Worm (Caenorhabditis elegans): ENCODE results near the gene rexd-1.

The rexd-1 gene

ce11 chrIII:1799407-1799806 lies 34.9 kb upstream of the rexd-1 start:
- TF ChIP-seq ets-5 (GFP tag; IDR thresholded peaks at IDR 0.05) = 0 out of 2 replicates have a peak, but pooled peaks have one; percentile 46
- no peak for TF ChIP-seq hpl-2 (GFP tag; optimal IDR thresholded peaks at IDR 0.05)
- no peak for TF ChIP-seq blmp-1 (tag; optimal IDR thresholded peaks at IDR 0.05)

- no peak for TF ChIP-seq nhr-11 (tag; optimal IDR thresholded peaks at IDR 0.05)
- TF ChIP-seq efl-1 (optimal IDR thresholded peaks at IDR 0.05) = no peak
- TF ChIP-seq efl-1 (GFP tag; optimal IDR thresholded peaks at IDR 0.05 in 1 of 2) = peak in 1 of 2 experiments; percentile 47
- no peak for TF ChIP-seq snu-23 (GFP tag; optimal IDR thresholded peaks at IDR 0.05)
Measured at ce11 chrIII:1803000-1803399, 31.3 kb upstream of the rexd-1 start.

- TF ChIP-seq grh-1 (GFP tag; IDR thresholded peaks at IDR 0.05) = no peak
- no peak for TF ChIP-seq lin-39 (tag; optimal IDR thresholded peaks at IDR 0.05)
- TF ChIP-seq fos-1 (tag; optimal IDR thresholded peaks at IDR 0.05) = no peak
- no peak for TF ChIP-seq jun-1 (tag; optimal IDR thresholded peaks at IDR 0.05)
- TF ChIP-seq alr-1 (tag; optimal IDR thresholded peaks at IDR 0.05; ENCODE audit: borderline replicate concordance) = no peak
- no peak for TF ChIP-seq blmp-1 (tag; optimal IDR thresholded peaks at IDR 0.05)
- TF ChIP-seq aha-1 (tag; optimal IDR thresholded peaks at IDR 0.05) = no peak
- TF ChIP-seq sup-37 (GFP tag; optimal IDR thresholded peaks at IDR 0.05) = no peak
- no peak for TF ChIP-seq unc-62 (GFP tag; optimal IDR thresholded peaks at IDR 0.05)
- TF ChIP-seq fkh-8 (tag; optimal IDR thresholded peaks at IDR 0.05) = no peak
- no peak for TF ChIP-seq Y116A8C.19 (tag; optimal IDR thresholded peaks at IDR 0.05; ENCODE audit: borderline replicate concordance)
- TF ChIP-seq nhr-90 (tag; optimal IDR thresholded peaks at IDR 0.05; ENCODE audit: poor library complexity) = no peak
- no peak for TF ChIP-seq irx-1 (tag; optimal IDR thresholded peaks at IDR 0.05)
Measured at ce11 chrIII:1804477-1804876, 29.8 kb upstream of the rexd-1 start.

- no peak for TF ChIP-seq nhr-77 (tag; optimal IDR thresholded peaks at IDR 0.05)
- TF ChIP-seq C04F5.9 (tag; optimal IDR thresholded peaks at IDR 0.05) = no peak
- TF ChIP-seq nhr-19 (GFP tag; conservative IDR thresholded peaks at IDR 0.05) = no peak
- no peak for TF ChIP-seq F16B12.6 (tag; optimal IDR thresholded peaks at IDR 0.05)
- no peak for TF ChIP-seq fos-1 (tag; optimal IDR thresholded peaks at IDR 0.05)
- no peak for TF ChIP-seq nhr-20 (tag; optimal IDR thresholded peaks at IDR 0.05)
- no peak for TF ChIP-seq lin-14 (GFP tag; optimal IDR thresholded peaks at IDR 0.05)
- TF ChIP-seq elt-2 (tag; optimal IDR thresholded peaks at IDR 0.05) = no peak
- no peak for TF ChIP-seq ceh-82 (tag; optimal IDR thresholded peaks at IDR 0.05)
- TF ChIP-seq xbp-1 (tag; optimal IDR thresholded peaks at IDR 0.05) = no peak
- TF ChIP-seq ets-5 (GFP tag; IDR thresholded peaks at IDR 0.05) = no peak
- no peak for TF ChIP-seq ceh-8 (GFP tag; optimal IDR thresholded peaks at IDR 0.05)
- no peak for TF ChIP-seq mef-2 (tag; optimal IDR thresholded peaks at IDR 0.05)
- TF ChIP-seq ama-1 (optimal IDR thresholded peaks at IDR 0.05) = no peak
Measured at ce11 chrIII:1805415-1806008, 28.8 kb upstream of the rexd-1 start.

- TF ChIP-seq nhr-12 (tag; optimal IDR thresholded peaks at IDR 0.05) = no peak
- TF ChIP-seq ceh-8 (GFP tag; optimal IDR thresholded peaks at IDR 0.05) = peak; percentile 64
- no peak for TF ChIP-seq ztf-4 (tag; optimal IDR thresholded peaks at IDR 0.05)
- TF ChIP-seq F16B12.6 (tag; optimal IDR thresholded peaks at IDR 0.05) = no peak
Measured at ce11 chrIII:1806183-1806798, 28.0 kb upstream of the rexd-1 start.

ce11 chrIII:1814285-1814684 lies 20.0 kb upstream of the rexd-1 start:
- TF ChIP-seq pax-3 (tag; optimal IDR thresholded peaks at IDR 0.05) (no peak), ztf-11 (tag; optimal IDR thresholded peaks at IDR 0.05) (no peak), tbx-2 (tag; optimal IDR thresholded peaks at IDR 0.05) (no peak), zag-1 (tag; optimal IDR thresholded peaks at IDR 0.05) (no peak), nhr-20 (tag; optimal IDR thresholded peaks at IDR 0.05) (no peak), sox-4 (tag; optimal IDR thresholded peaks at IDR 0.05) (no peak), nhr-77 (tag; optimal IDR thresholded peaks at IDR 0.05) (no peak)

Measured in whole organism, L1 larva.